Worm (Caenorhabditis elegans) whole organism, young adult: ENCODE data around the gene C29E4.17.

Experiments
- C17E4.6 ChIP-seq: fragments of 200-800 bp; sonication (Bioruptor generic); IDR thresholded peaks from 2 replicates; pipeline ENCODE4 v1.3.6; 2022; ENCODE audit warnings: missing genetic modification reagents, missing genetic modification characterization, missing compliant biosample characterization
- F22D6.2 ChIP-seq: sonication (generic microtip); optimal IDR thresholded peaks from 2 replicates; lab custom pipeline; 2016; ENCODE audit warnings: mild to moderate bottlenecking, missing genetic modification characterization, missing compliant biosample characterization
- F49E8.2 ChIP-seq: sonication (generic microtip); optimal IDR thresholded peaks from 3 replicates; lab custom pipeline; 2017; ENCODE audit warnings: missing genetic modification characterization, mild to moderate bottlenecking, missing compliant biosample characterization, antibody characterized with exemption, moderate library complexity; ENCODE audit not compliant: insufficient read depth
- F57C9.4 ChIP-seq: sonication (generic microtip); optimal IDR thresholded peaks from 2 replicates; lab custom pipeline; 2017; ENCODE audit warnings: mild to moderate bottlenecking, missing genetic modification characterization, missing compliant biosample characterization
- T07F8.4 ChIP-seq: sonication (generic microtip); optimal IDR thresholded peaks from 2 replicates; lab custom pipeline; 2016; ENCODE audit warnings: mild to moderate bottlenecking, missing genetic modification characterization, moderate library complexity, missing compliant biosample characterization
- Y53F4B.3 ChIP-seq: fragments of 200-800 bp; sonication (Bioruptor generic); IDR thresholded peaks from 2 replicates; pipeline ENCODE4 v1.3.6; 2022; ENCODE audit warnings: missing genetic modification reagents, missing genetic modification characterization, missing compliant biosample characterization
- Y53G8AR.9 ChIP-seq: fragments of 200-800 bp; sonication (Bioruptor generic); conservative IDR thresholded peaks from 2 replicates; pipeline ENCODE4 v1.3.6; 2022; ENCODE audit warnings: missing genetic modification reagents, missing genetic modification characterization, missing compliant biosample characterization
- Y67H2A.10 ChIP-seq: fragments of 200-800 bp; sonication (Bioruptor generic); conservative IDR thresholded peaks from 2 replicates; pipeline ENCODE4 v1.3.6; 2022; ENCODE audit warnings: missing genetic modification reagents, missing genetic modification characterization, missing compliant biosample characterization
- Y79H2A.3 ChIP-seq: fragments of 200-800 bp; sonication (Bioruptor generic); conservative IDR thresholded peaks from 2 replicates; pipeline ENCODE4 v1.3.6; 2022; ENCODE audit warnings: missing genetic modification reagents, missing genetic modification characterization, missing compliant biosample characterization
- Y95B8A.8 ChIP-seq: fragments of 200-800 bp; sonication (Bioruptor generic); IDR thresholded peaks from 2 replicates; pipeline ENCODE4 v1.3.6; 2022; ENCODE audit warnings: missing genetic modification reagents, missing genetic modification characterization, missing compliant biosample characterization
- atf-7 ChIP-seq: sonication (generic microtip); optimal IDR thresholded peaks from 2 replicates; lab custom pipeline; 2017; ENCODE audit warnings: mild to moderate bottlenecking, missing genetic modification characterization, missing compliant biosample characterization
- bed-1 ChIP-seq: fragments of 200-800 bp; sonication (Bioruptor generic); IDR thresholded peaks from 2 replicates; pipeline ENCODE4 v1.3.6; 2022; ENCODE audit warnings: missing genetic modification reagents, missing genetic modification characterization, missing compliant biosample characterization
- cebp-2 ChIP-seq: fragments of 200-800 bp; sonication (Bioruptor generic); IDR thresholded peaks from 2 replicates; pipeline ENCODE4 v1.3.6; 2022; ENCODE audit warnings: missing genetic modification characterization, missing compliant biosample characterization
- ceh-100 ChIP-seq: fragments of 200-800 bp; sonication (Bioruptor generic); IDR thresholded peaks from 2 replicates; pipeline ENCODE4 v1.3.6; 2022; ENCODE audit warnings: missing genetic modification reagents, missing genetic modification characterization, missing compliant biosample characterization
- ceh-40 ChIP-seq: fragments of 200-800 bp; sonication (Bioruptor generic); IDR thresholded peaks from 2 replicates; pipeline ENCODE4 v1.3.6; 2022; ENCODE audit warnings: missing genetic modification characterization, missing compliant biosample characterization
- ceh-79 ChIP-seq: sonication (generic microtip); optimal IDR thresholded peaks from 2 replicates; lab custom pipeline; 2017; ENCODE audit warnings: mild to moderate bottlenecking, missing genetic modification characterization, missing compliant biosample characterization
- chd-7 ChIP-seq: sonication (generic microtip); optimal IDR thresholded peaks from 2 replicates; lab custom pipeline; 2016; ENCODE audit warnings: mild to moderate bottlenecking, missing genetic modification characterization, moderate library complexity, missing compliant biosample characterization
- efl-1 ChIP-seq: fragments of 150-350 bp; optimal IDR thresholded peaks from 2 replicates; lab custom pipeline; 2014; ENCODE audit warnings: missing biosample characterization, missing genetic modification reagents, missing genetic modification characterization
- egl-18 ChIP-seq: fragments of 200-800 bp; sonication (Bioruptor generic); IDR thresholded peaks from 2 replicates; pipeline ENCODE4 v1.3.6; 2022; ENCODE audit warnings: missing genetic modification reagents, missing genetic modification characterization, missing compliant biosample characterization
- gei-17 ChIP-seq: fragments of 200-800 bp; sonication (Bioruptor generic); optimal IDR thresholded peaks from 2 replicates; lab custom pipeline; 2018; ENCODE audit warnings: mild to moderate bottlenecking, missing genetic modification characterization, missing compliant biosample characterization
- him-1 ChIP-seq: sonication (generic microtip); optimal IDR thresholded peaks from 2 replicates; lab custom pipeline; 2016; ENCODE audit warnings: missing genotype, missing genetic modification reagents, missing genetic modification characterization, missing compliant biosample characterization
- hmg-1.2 ChIP-seq: fragments of 200-800 bp; sonication (Bioruptor generic); IDR thresholded peaks from 2 replicates; pipeline ENCODE4 v1.3.6; 2022; ENCODE audit warnings: missing genetic modification reagents, missing genetic modification characterization, missing compliant biosample characterization
- lin-26 ChIP-seq: fragments of 200-800 bp; sonication (Bioruptor generic); IDR thresholded peaks from 2 replicates; pipeline ENCODE4 v1.3.6; 2022; ENCODE audit warnings: missing genetic modification reagents, missing genetic modification characterization, missing compliant biosample characterization
- lin-54 ChIP-seq: fragments of 200-800 bp; sonication (Bioruptor generic); optimal IDR thresholded peaks from 2 replicates; lab custom pipeline; 2018; ENCODE audit warnings: mild to moderate bottlenecking, missing genetic modification characterization, missing compliant biosample characterization
- lsy-27 ChIP-seq: sonication (generic microtip); optimal IDR thresholded peaks from 2 replicates; lab custom pipeline; 2017; ENCODE audit warnings: missing genetic modification characterization, mild to moderate bottlenecking, missing compliant biosample characterization, antibody characterized with exemption, missing genotype, borderline replicate concordance; ENCODE audit not compliant: insufficient read depth
- mcd-1 ChIP-seq: fragments of 200-800 bp; sonication (Bioruptor generic); IDR thresholded peaks from 2 replicates; pipeline ENCODE4 v1.3.6; 2022; ENCODE audit warnings: missing genetic modification reagents, missing genetic modification characterization, missing compliant biosample characterization
- nfya-2 ChIP-seq: fragments of 200-800 bp; sonication (Bioruptor generic); IDR thresholded peaks from 2 replicates; pipeline ENCODE4 v1.3.6; 2022; ENCODE audit warnings: missing genetic modification reagents, missing genetic modification characterization, missing compliant biosample characterization
- nfyb-1 ChIP-seq: fragments of 200-800 bp; sonication (Bioruptor generic); IDR thresholded peaks from 2 replicates; pipeline ENCODE4 v1.3.6; 2022; ENCODE audit warnings: missing genetic modification reagents, missing genetic modification characterization, missing compliant biosample characterization
- nhr-120 ChIP-seq: fragments of 200-800 bp; sonication (Bioruptor generic); IDR thresholded peaks from 2 replicates; pipeline ENCODE4 v1.3.6; 2022; ENCODE audit warnings: missing genetic modification characterization, missing compliant biosample characterization
- nhr-80 ChIP-seq: sonication (generic microtip); optimal IDR thresholded peaks from 2 replicates; lab custom pipeline; 2016; ENCODE audit warnings: missing genetic modification characterization, missing compliant biosample characterization
- nhr-90 ChIP-seq: sonication (generic microtip); optimal IDR thresholded peaks from 2 replicates; lab custom pipeline; 2016; ENCODE audit warnings: missing genotype, mild to moderate bottlenecking, missing genetic modification characterization, missing compliant biosample characterization
- rec-8 ChIP-seq, 2 experiments: sonication (generic microtip); optimal IDR thresholded peaks; 2 replicates each; lab custom pipeline; 2016; ENCODE audit warnings: mild to moderate bottlenecking in 2 of 2, missing genetic modification characterization in 2 of 2, missing genetic modification reagents in 2 of 2, missing genotype in 2 of 2, missing biosample characterization in 1 of 2, missing compliant biosample characterization in 1 of 2, moderate library complexity in 1 of 2
- repo-1 ChIP-seq: sonication (generic microtip); optimal IDR thresholded peaks from 2 replicates; lab custom pipeline; 2017; ENCODE audit warnings: mild to moderate bottlenecking, missing genetic modification characterization, missing compliant biosample characterization
- snpc-3.4 ChIP-seq: sonication (generic microtip); optimal IDR thresholded peaks from 2 replicates; lab custom pipeline; 2017; ENCODE audit warnings: missing genetic modification characterization, mild to moderate bottlenecking, missing compliant biosample characterization, antibody characterized with exemption, moderate library complexity, missing genotype, missing genetic modification reagents
- somi-1 ChIP-seq: fragments of 200-800 bp; sonication (Bioruptor generic); optimal IDR thresholded peaks from 2 replicates; lab custom pipeline; 2018; ENCODE audit warnings: mild to moderate bottlenecking, missing genetic modification characterization, missing compliant biosample characterization
- sptf-2 ChIP-seq: fragments of 200-800 bp; sonication (Bioruptor generic); optimal IDR thresholded peaks from 2 replicates; lab custom pipeline; 2018; ENCODE audit warnings: mild to moderate bottlenecking, missing genetic modification characterization, missing compliant biosample characterization
- tbp1 ChIP-seq: fragments of 200-800 bp; sonication (Bioruptor generic); optimal IDR thresholded peaks from 2 replicates; lab custom pipeline; 2018; ENCODE audit warnings: mild to moderate bottlenecking, missing genetic modification characterization, missing compliant biosample characterization
- unc-130 ChIP-seq: sonication (generic microtip); optimal IDR thresholded peaks from 2 replicates; lab custom pipeline; 2016; ENCODE audit warnings: missing genetic modification reagents, missing genetic modification characterization, missing compliant biosample characterization
- xnd-1 ChIP-seq: sonication (generic microtip); optimal IDR thresholded peaks from 2 replicates; lab custom pipeline; 2016; ENCODE audit warnings: missing genotype, missing genetic modification reagents, missing genetic modification characterization, missing compliant biosample characterization
- zfh-2 ChIP-seq: fragments of 200-800 bp; sonication (Bioruptor generic); conservative IDR thresholded peaks from 2 replicates; pipeline ENCODE4 v1.3.6; 2022; ENCODE audit warnings: missing genetic modification reagents, missing genetic modification characterization, missing compliant biosample characterization
- zim-3 ChIP-seq: sonication (generic microtip); optimal IDR thresholded peaks from 2 replicates; lab custom pipeline; 2017; ENCODE audit warnings: mild to moderate bottlenecking, missing genetic modification characterization, moderate library complexity, missing compliant biosample characterization

The C29E4.17 gene

DNA sequence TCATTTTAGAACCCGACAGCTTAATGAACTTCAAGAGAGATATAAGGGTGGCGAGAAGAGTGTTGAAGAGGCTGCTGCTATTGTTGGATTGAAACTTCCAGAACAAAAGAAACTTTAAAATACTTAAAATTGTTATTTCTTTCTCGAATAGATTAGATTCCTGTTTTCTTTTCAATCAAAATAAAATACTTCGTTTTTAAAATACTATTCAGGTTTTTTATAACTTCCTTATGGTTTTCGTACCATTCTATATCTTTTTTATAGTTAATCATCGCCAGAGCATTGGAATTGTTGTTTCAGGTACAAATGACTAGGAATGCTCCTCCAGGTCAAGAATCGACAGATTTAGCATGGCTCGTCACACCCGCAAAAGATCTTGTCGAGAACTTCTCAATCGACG, 19.1 kb downstream of the C29E4.17 start, which contains the start of gene kle-2:
kle-2 (plus strand) TSS at position 301 of the 400 bp plus-strand sequence.
- TF ChIP-seq rec-8 (tag; optimal IDR thresholded peaks at IDR 0.05; lab: Kevin White, UChicago) (no peak), tbp1 (no peak), nfya-2 (GFP tag; lab: Robert Waterston, UW) (no peak), gei-17 (GFP tag; lab: Kevin White, UChicago) (no peak), efl-1 (no peak), zfh-2 (GFP tag; lab: Robert Waterston, UW) (no peak), chd-7 (tag; lab: Kevin White, UChicago) (no peak), nhr-90 (tag; lab: Kevin White, UChicago) (no peak), xnd-1 (tag; lab: Kevin White, UChicago) (no peak), nhr-120 (GFP tag; lab: Robert Waterston, UW) (no peak), Y53G8AR.9 (no peak), zim-3 (tag; lab: Kevin White, UChicago) (no peak), lin-26 (no peak), F22D6.2 (no peak), snpc-3.4 (tag; lab: Kevin White, UChicago) (no peak), sptf-2 (GFP tag; lab: Kevin White, UChicago) (no peak), lsy-27 (no peak), unc-130 (GFP tag; lab: Kevin White, UChicago) (no peak), F49E8.2 (tag; lab: Kevin White, UChicago) (no peak), ceh-79 (tag; lab: Kevin White, UChicago) (no peak)

DNA sequence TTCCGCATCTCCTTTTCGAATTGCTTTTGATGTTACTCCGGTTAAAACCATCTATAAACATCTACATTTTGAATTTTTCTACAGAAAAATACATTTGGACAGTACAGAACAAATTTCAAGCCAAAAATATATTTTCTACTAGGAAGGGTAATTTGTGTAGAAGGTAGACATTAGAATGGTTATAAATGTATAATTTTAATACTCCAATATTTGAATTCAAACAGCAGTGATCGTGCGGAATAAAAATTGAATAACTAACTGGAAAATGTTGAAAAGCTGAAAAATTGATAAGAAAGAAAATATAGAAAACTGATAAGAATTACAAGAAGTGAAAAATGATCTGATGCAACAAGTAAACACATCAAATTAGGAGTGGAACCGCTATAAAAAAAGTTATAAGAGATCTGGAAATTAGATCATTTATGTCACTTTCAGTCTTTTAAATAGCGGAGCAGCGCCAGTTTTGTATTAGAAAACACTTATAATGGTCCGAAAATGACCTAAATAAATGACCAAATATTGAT, 24.7 kb downstream of the C29E4.17 start, which contains the start of gene gsto-1:
gsto-1 (minus strand) TSS at position 51 of the 524 bp plus-strand sequence.
- TF ChIP-seq zfh-2 (GFP tag; lab: Robert Waterston, UW) (no peak), atf-7 (tag; lab: Kevin White, UChicago) (no peak), ceh-100 (GFP tag; lab: Robert Waterston, UW) (no peak), cebp-2 (GFP tag; lab: Robert Waterston, UW) (no peak), mcd-1 (GFP tag; lab: Robert Waterston, UW) (no peak), nhr-80 (tag; lab: Kevin White, UChicago) (peak; percentile 19), lin-54 (no peak), him-1 (tag; lab: Kevin White, UChicago) (no peak), nfyb-1 (GFP tag; lab: Robert Waterston, UW) (no peak)

DNA sequence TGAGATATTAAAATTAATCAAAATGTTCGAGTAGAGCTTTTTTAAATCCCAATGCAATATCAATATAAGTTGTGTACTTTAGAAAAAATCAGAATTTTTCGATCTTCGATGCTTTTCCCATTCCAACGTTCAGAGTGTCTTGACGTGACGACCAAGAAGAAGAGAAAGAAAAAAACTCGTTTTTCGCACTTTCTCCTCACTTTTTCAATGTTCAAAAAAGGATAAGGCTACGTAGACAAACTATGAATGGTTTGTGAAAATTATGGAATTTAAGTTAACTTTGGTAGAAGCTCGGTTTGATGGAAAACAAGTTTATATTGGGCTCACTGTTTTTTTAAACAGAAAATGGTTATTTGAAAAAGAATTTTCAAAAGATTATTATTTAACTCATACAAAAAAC, 25.4 kb downstream of the C29E4.17 start:
- TF ChIP-seq egl-18 (GFP tag; lab: Robert Waterston, UW) (no peak), lin-26 (no peak), somi-1 (no peak), cebp-2 (GFP tag; lab: Robert Waterston, UW) (no peak), Y53F4B.3 (GFP tag; lab: Robert Waterston, UW) (no peak), repo-1 (tag; lab: Kevin White, UChicago) (no peak), C17E4.6 (GFP tag; lab: Robert Waterston, UW) (no peak), Y95B8A.8 (GFP tag; lab: Robert Waterston, UW) (no peak), Y67H2A.10 (no peak), F57C9.4 (tag; lab: Kevin White, UChicago) (no peak), hmg-1.2 (GFP tag; lab: Robert Waterston, UW) (no peak), ceh-40 (no peak), Y79H2A.3 (GFP tag; lab: Robert Waterston, UW) (no peak), T07F8.4 (tag; lab: Kevin White, UChicago) (no peak), F22D6.2 (no peak), bed-1 (no peak)
